Fruit fly (Drosophila melanogaster): Measurements from ENCODE around the gene Svil.

The Svil gene

DNA sequence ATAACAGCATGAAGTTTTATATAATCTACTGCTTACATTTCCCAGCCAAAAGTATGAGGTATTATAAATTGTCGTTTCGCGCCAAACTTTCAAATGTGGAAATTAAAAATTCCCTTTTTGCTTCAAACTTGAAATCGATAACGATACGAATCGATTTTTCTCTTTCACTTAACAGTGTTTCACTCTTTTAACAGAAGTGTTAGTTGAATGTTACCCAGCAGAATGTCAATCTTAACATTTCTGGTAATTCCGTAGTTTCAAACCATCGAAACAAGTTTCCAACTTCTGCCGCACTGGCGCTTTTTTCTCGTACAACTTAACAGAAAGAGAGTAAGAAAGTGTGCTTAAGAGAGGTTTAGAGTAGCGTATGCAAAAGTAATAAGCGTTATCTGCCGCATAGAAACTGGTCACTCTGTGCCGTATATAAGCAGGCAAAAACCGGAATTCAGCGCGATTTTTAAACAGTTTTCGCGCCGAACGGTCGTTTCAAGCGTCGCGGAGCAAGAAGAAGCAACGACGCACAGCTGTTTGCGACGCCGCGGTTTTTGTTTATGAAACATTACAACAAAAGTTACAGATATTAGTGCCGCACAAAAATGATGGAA is 89.1 kb downstream of the Svil start (continued):
- no peak for TF ChIP-seq Hr4 (GFP tag; optimal IDR thresholded peaks at IDR 0.05)
- no peak for TF ChIP-seq CG8632 (GFP tag; optimal IDR thresholded peaks at IDR 0.05)
- no peak for TF ChIP-seq CG32006 (GFP tag; optimal IDR thresholded peaks at IDR 0.05)
- no peak for TF ChIP-seq CG8319 (GFP tag; optimal IDR thresholded peaks at IDR 0.05)
- no peak for TF ChIP-seq Gug (GFP tag; IDR thresholded peaks at IDR 0.05)
- no peak for TF ChIP-seq Lpt (GFP tag; optimal IDR thresholded peaks at IDR 0.05)
- TF ChIP-seq Hr39 (GFP tag; optimal IDR thresholded peaks at IDR 0.05), result peak; percentile 8
- peak; percentile 23 for TF ChIP-seq CG7368 (GFP tag; optimal IDR thresholded peaks at IDR 0.05)
- peak; percentile 38 for TF ChIP-seq CG3919 (GFP tag; optimal IDR thresholded peaks at IDR 0.05)
- TF ChIP-seq pdm3 (GFP tag; optimal IDR thresholded peaks at IDR 0.05), result no peak
- no peak for TF ChIP-seq CG11762 (GFP tag; optimal IDR thresholded peaks at IDR 0.05; ENCODE audit: insufficient read depth)

- TF ChIP-seq vri (GFP tag; optimal IDR thresholded peaks at IDR 0.05) (peak; percentile 85), CG6276 (GFP tag; optimal IDR thresholded peaks at IDR 0.05) (peak; percentile 79), CG11902 (GFP tag; optimal IDR thresholded peaks at IDR 0.05) (peak; percentile 72), Hr38 (GFP tag; optimal IDR thresholded peaks at IDR 0.05) (no peak), CG11762 (GFP tag; optimal IDR thresholded peaks at IDR 0.05; ENCODE audit: insufficient read depth) (peak; percentile 78), CG8632 (GFP tag; optimal IDR thresholded peaks at IDR 0.05) (peak; percentile 80), lz (GFP tag; optimal IDR thresholded peaks at IDR 0.05) (peak; percentile 86), CG3032 (tag; optimal IDR thresholded peaks at IDR 0.05) (peak; percentile 75), CG15336 (GFP tag; IDR thresholded peaks at IDR 0.05) (peak; percentile 80), CG6854 (GFP tag; optimal IDR thresholded peaks at IDR 0.05) (peak; percentile 80), CG1621 (tag; optimal IDR thresholded peaks at IDR 0.05) (peak; percentile 46), eg (GFP tag; IDR thresholded peaks at IDR 0.05) (peak; percentile 80), pdm3 (GFP tag; optimal IDR thresholded peaks at IDR 0.05) (peak; percentile 83), Eip78C (GFP tag) (peak; percentile 97), CG3919 (GFP tag; optimal IDR thresholded peaks at IDR 0.05) (peak; percentile 86), Lpt (GFP tag; optimal IDR thresholded peaks at IDR 0.05) (peak; percentile 70), CG8119 (GFP tag; IDR thresholded peaks at IDR 0.05) (peak; percentile 78), CG9139 (GFP tag; optimal IDR thresholded peaks at IDR 0.05) (peak; percentile 54), CG10631 (GFP tag; optimal IDR thresholded peaks at IDR 0.05) (peak; percentile 74), CG10669 (GFP tag; optimal IDR thresholded peaks at IDR 0.05) (peak; percentile 81), Hr39 (GFP tag; optimal IDR thresholded peaks at IDR 0.05) (peak; percentile 92), Gug (GFP tag; IDR thresholded peaks at IDR 0.05) (peak; percentile 48), cyc (GFP tag; optimal IDR thresholded peaks at IDR 0.05) (peak; percentile 93), CG32006 (GFP tag; optimal IDR thresholded peaks at IDR 0.05) (peak; percentile 81), Sox102F (GFP tag; optimal IDR thresholded peaks at IDR 0.05) (peak; percentile 91), Eip93F (GFP tag; optimal IDR thresholded peaks at IDR 0.05) (peak; percentile 3), ss (GFP tag; optimal IDR thresholded peaks at IDR 0.05) (peak; percentile 73 to 83), achi (GFP tag; optimal IDR thresholded peaks at IDR 0.05) (peak; percentile 85), OdsH (GFP tag; optimal IDR thresholded peaks at IDR 0.05) (peak; percentile 82), fkh (GFP tag; optimal IDR thresholded peaks at IDR 0.05) (no peak), Eip75B (GFP tag; optimal IDR thresholded peaks at IDR 0.05) (peak; percentile 80), Hr4 (GFP tag; optimal IDR thresholded peaks at IDR 0.05) (peak; percentile 81), Sox15 (GFP tag; optimal IDR thresholded peaks at IDR 0.05) (peak; percentile 74), fd59A (GFP tag; optimal IDR thresholded peaks at IDR 0.05) (peak; percentile 63), fd85E (GFP tag; optimal IDR thresholded peaks at IDR 0.05) (peak; percentile 55), Blimp-1 (GFP tag; optimal IDR thresholded peaks at IDR 0.05) (peak; percentile 62), svp (GFP tag) (peak; percentile 97), esn (GFP tag; optimal IDR thresholded peaks at IDR 0.05) (peak; percentile 94), CG34406 (GFP tag; optimal IDR thresholded peaks at IDR 0.05) (peak; percentile 84), Ets21C (GFP tag; optimal IDR thresholded peaks at IDR 0.05) (peak; percentile 78), CG7368 (GFP tag; optimal IDR thresholded peaks at IDR 0.05) (peak; percentile 74), Met (GFP tag; optimal IDR thresholded peaks at IDR 0.05) (peak; percentile 93), Ets96B (tag; optimal IDR thresholded peaks at IDR 0.05) (peak; percentile 83), salr (GFP tag; optimal IDR thresholded peaks at IDR 0.05) (peak; percentile 26 to 66), CG4318 (GFP tag; optimal IDR thresholded peaks at IDR 0.05) (peak; percentile 54), CG16779 (tag; optimal IDR thresholded peaks at IDR 0.05) (peak; percentile 47)
Observed at dm6 chr3L:2467424-2467838, 90.0 kb downstream of the Svil start.
